Worm (Caenorhabditis elegans) whole organism, L3 larva: ENCODE results near the gene rpb-4.

ENCODE experiments used
- R02D3.7 ChIP-seq: fragments of 150-350 bp; optimal IDR thresholded peaks from 2 replicates; lab custom pipeline; 2014; ENCODE audit warnings: missing biosample characterization, missing genetic modification characterization
- ama-1 ChIP-seq: fragments of 150-350 bp; optimal IDR thresholded peaks from 2 replicates; lab custom pipeline; 2018
- elt-2 ChIP-seq: sonication (generic microtip); optimal IDR thresholded peaks from 2 replicates; lab custom pipeline; 2016; ENCODE audit warnings: missing genetic modification reagents, mild to moderate bottlenecking, missing genetic modification characterization, missing compliant biosample characterization
- jun-1 ChIP-seq: fragments of 150-350 bp; optimal IDR thresholded peaks from 2 replicates; lab custom pipeline; 2014; ENCODE audit warnings: missing biosample characterization, missing genetic modification reagents, missing genetic modification characterization
- nhr-25 ChIP-seq: sonication (generic microtip); optimal IDR thresholded peaks from 2 replicates; lab custom pipeline; 2017; ENCODE audit warnings: missing biosample characterization, missing genetic modification characterization
- nhr-76 ChIP-seq: fragments of 150-350 bp; sonication (generic microtip); optimal IDR thresholded peaks from 5 replicates; lab custom pipeline; 2014; ENCODE audit warnings: missing biosample characterization, missing genetic modification characterization
- snpc-4 ChIP-seq: fragments of 150-350 bp; optimal IDR thresholded peaks from 2 replicates; lab custom pipeline; 2014; ENCODE audit warnings: missing biosample characterization, missing genetic modification characterization
- tbx-2 ChIP-seq: sonication (generic microtip); optimal IDR thresholded peaks from 2 replicates; lab custom pipeline; 2016; ENCODE audit warnings: mild to moderate bottlenecking, missing genetic modification characterization, missing compliant biosample characterization

DNA sequence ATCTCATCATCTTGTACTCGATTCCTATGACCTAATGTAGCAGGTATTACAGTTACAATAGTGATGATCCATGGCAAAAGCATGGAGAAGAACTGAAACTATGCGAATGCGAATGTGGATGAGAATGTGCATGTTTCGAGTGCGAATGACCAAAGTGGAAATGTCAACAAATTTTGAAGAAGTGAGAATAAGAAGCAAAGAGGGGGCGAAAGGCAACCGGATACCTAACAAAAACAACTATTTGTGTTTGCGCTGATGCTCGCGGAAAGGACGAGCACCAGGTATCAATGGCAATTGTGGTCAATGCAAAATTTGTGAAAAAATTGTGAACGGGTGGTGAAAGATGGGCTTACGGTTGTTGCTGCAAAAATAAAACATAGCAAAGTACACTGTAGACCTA, 28.3 kb downstream of the rpb-4 start, which contains the start of gene nas-7:
- TF ChIP-seq jun-1 (tag; lab: Kevin White, UChicago) (no peak), R02D3.7 (tag; lab: Kevin White, UChicago) (no peak), nhr-76 (tag; lab: Kevin White, UChicago) (no peak), tbx-2 (tag; lab: Kevin White, UChicago) (no peak), snpc-4 (tag; lab: Kevin White, UChicago) (no peak), ama-1 (lab: Kevin White, UChicago) (no peak), elt-2 (tag; lab: Kevin White, UChicago) (no peak), nhr-25 (no peak)
